Worm (Caenorhabditis elegans) whole organism, L4 larva: ENCODE measurements around the gene mnp-1.
A peak's percentile ranks its signal among the peaks of the same experiment; 100 is the strongest.

ENCODE experiments used
- D1046.2 ChIP-seq: fragments of 200-800 bp; sonication (Bioruptor generic); IDR thresholded peaks from 2 replicates; pipeline ENCODE4 v1.3.6; 2022; ENCODE audit warnings: missing genetic modification characterization, missing compliant biosample characterization
- F44E2.7 ChIP-seq: fragments of 200-800 bp; sonication (Bioruptor generic); IDR thresholded peaks from 2 replicates; pipeline ENCODE4 v2.1.2; 2022; ENCODE audit warnings: missing genetic modification characterization, missing compliant biosample characterization
- T20F7.1 ChIP-seq: fragments of 200-800 bp; sonication (Bioruptor generic); optimal IDR thresholded peaks from 2 replicates; lab custom pipeline; 2018; ENCODE audit warnings: mild to moderate bottlenecking, missing genetic modification characterization, missing compliant biosample characterization
- Y105C5A.15 ChIP-seq: fragments of 200-800 bp; sonication (Bioruptor generic); IDR thresholded peaks from 2 replicates; pipeline ENCODE4 v1.3.6; 2022; ENCODE audit warnings: missing genetic modification characterization, missing compliant biosample characterization
- Y48G9A.11 ChIP-seq: fragments of 200-800 bp; sonication (Bioruptor generic); IDR thresholded peaks from 2 replicates; pipeline ENCODE4 v1.3.6; 2022; ENCODE audit warnings: missing genetic modification reagents, missing genetic modification characterization, missing compliant biosample characterization
- Y5F2A.4 ChIP-seq: fragments of 200-800 bp; sonication (Bioruptor generic); optimal IDR thresholded peaks from 2 replicates; lab custom pipeline; 2018; ENCODE audit warnings: mild to moderate bottlenecking, missing genetic modification characterization, missing compliant biosample characterization
- ZK337.2 ChIP-seq: fragments of 200-800 bp; sonication (Bioruptor generic); IDR thresholded peaks from 2 replicates; pipeline ENCODE4 v1.3.6; 2022; ENCODE audit warnings: missing genetic modification reagents, missing genetic modification characterization, missing compliant biosample characterization
- arid-1 ChIP-seq: fragments of 200-800 bp; sonication (Bioruptor generic); conservative IDR thresholded peaks from 2 replicates; pipeline ENCODE4 v1.3.6; 2022; ENCODE audit warnings: missing genetic modification reagents, missing genetic modification characterization, missing compliant biosample characterization
- ceh-28 ChIP-seq: fragments of 150-350 bp; optimal IDR thresholded peaks from 2 replicates; lab custom pipeline; 2014; ENCODE audit warnings: missing biosample characterization, missing genetic modification reagents, missing genetic modification characterization
- ceh-32 ChIP-seq: sonication (generic microtip); optimal IDR thresholded peaks from 2 replicates; lab custom pipeline; 2016; ENCODE audit warnings: mild to moderate bottlenecking, missing genetic modification characterization, missing compliant biosample characterization; ENCODE audit not compliant: poor library complexity
- daf-16 ChIP-seq, 3 experiments: sonication (generic microtip); optimal IDR thresholded peaks; 2 replicates each; lab custom pipeline; 2016 to 2017; ENCODE audit warnings: missing genetic modification characterization in 3 of 3, missing genetic modification reagents in 3 of 3, mild to moderate bottlenecking in 2 of 3, missing compliant biosample characterization in 2 of 3, missing biosample characterization in 1 of 3, moderate library complexity in 1 of 3
- daf-19 ChIP-seq: fragments of 200-800 bp; sonication (Bioruptor generic); conservative IDR thresholded peaks from 2 replicates; pipeline ENCODE4 v1.3.6; 2022; ENCODE audit warnings: missing genetic modification characterization, missing compliant biosample characterization
- dmd-8 ChIP-seq: fragments of 200-800 bp; sonication (Bioruptor generic); IDR thresholded peaks from 2 replicates; pipeline ENCODE4 v1.3.6; 2022; ENCODE audit warnings: missing genetic modification characterization, missing compliant biosample characterization
- dmd-9 ChIP-seq: fragments of 200-800 bp; sonication (Bioruptor generic); IDR thresholded peaks from 2 replicates; pipeline ENCODE4 v1.3.6; 2022; ENCODE audit warnings: missing genetic modification reagents, missing genetic modification characterization, missing compliant biosample characterization
- dve-1 ChIP-seq: sonication (generic microtip); optimal IDR thresholded peaks from 2 replicates; lab custom pipeline; 2017; ENCODE audit warnings: antibody characterized with exemption, mild to moderate bottlenecking, missing genetic modification characterization, missing compliant biosample characterization; ENCODE audit not compliant: insufficient read depth
- fkh-10 ChIP-seq: fragments of 150-350 bp; optimal IDR thresholded peaks from 2 replicates; lab custom pipeline; 2014; ENCODE audit warnings: missing biosample characterization, missing genetic modification reagents, missing genetic modification characterization
- hif-1 ChIP-seq, 2 experiments: sonication (generic microtip); optimal IDR thresholded peaks; 2 replicates each; lab custom pipeline; 2016 to 2017; ENCODE audit warnings: missing compliant biosample characterization in 2 of 2, missing genetic modification characterization in 2 of 2, missing genetic modification reagents in 2 of 2, missing genotype in 2 of 2, mild to moderate bottlenecking in 1 of 2
- hlh-30 ChIP-seq: sonication (generic microtip); optimal IDR thresholded peaks from 2 replicates; lab custom pipeline; 2017; ENCODE audit warnings: antibody characterized with exemption, mild to moderate bottlenecking, missing genetic modification characterization, missing compliant biosample characterization; ENCODE audit not compliant: insufficient read depth
- hmg-1.1 ChIP-seq: fragments of 200-800 bp; sonication (Bioruptor generic); IDR thresholded peaks from 2 replicates; pipeline ENCODE4 v1.3.6; 2022; ENCODE audit warnings: missing genetic modification reagents, missing genetic modification characterization, missing compliant biosample characterization
- lin-29 ChIP-seq: fragments of 200-800 bp; sonication (Bioruptor generic); IDR thresholded peaks from 2 replicates; pipeline ENCODE4 v1.3.6; 2022; ENCODE audit warnings: missing genetic modification reagents, missing genetic modification characterization, missing compliant biosample characterization
- lsy-2 ChIP-seq, 2 experiments: fragments of 150-350 bp in 1 of 2; sonication (generic microtip) in 1 of 2; optimal IDR thresholded peaks; 2 replicates each; lab custom pipeline; 2014 to 2017; ENCODE audit warnings: missing biosample characterization in 2 of 2, missing genetic modification characterization in 2 of 2
- madf-9 ChIP-seq: fragments of 200-800 bp; sonication (Bioruptor generic); conservative IDR thresholded peaks from 2 replicates; pipeline ENCODE4 v1.3.6; 2022; ENCODE audit warnings: missing genetic modification reagents, missing genetic modification characterization, missing compliant biosample characterization
- mdt-29 ChIP-seq: fragments of 200-800 bp; sonication (Bioruptor generic); IDR thresholded peaks from 2 replicates; pipeline ENCODE4 v1.3.6; 2022; ENCODE audit warnings: missing genetic modification reagents, missing genetic modification characterization, missing compliant biosample characterization
- mes-2 ChIP-seq: sonication (generic microtip); optimal IDR thresholded peaks from 2 replicates; lab custom pipeline; 2016; ENCODE audit warnings: missing genotype, mild to moderate bottlenecking, missing genetic modification characterization, missing compliant biosample characterization; ENCODE audit not compliant: poor library complexity, severe bottlenecking
- mxl-2 ChIP-seq: fragments of 200-800 bp; sonication (Bioruptor generic); conservative IDR thresholded peaks from 2 replicates; pipeline ENCODE4 v1.3.6; 2022; ENCODE audit warnings: missing genetic modification reagents, missing genetic modification characterization, missing compliant biosample characterization
- mxl-3 ChIP-seq: fragments of 200-800 bp; sonication (Bioruptor generic); optimal IDR thresholded peaks from 2 replicates; lab custom pipeline; 2018; ENCODE audit warnings: mild to moderate bottlenecking, missing genetic modification characterization, missing compliant biosample characterization
- nhr-111 ChIP-seq: fragments of 200-800 bp; sonication (Bioruptor generic); optimal IDR thresholded peaks from 2 replicates; lab custom pipeline; 2018; ENCODE audit warnings: mild to moderate bottlenecking, missing genetic modification characterization, missing compliant biosample characterization
- nhr-28 ChIP-seq: fragments of 150-350 bp; optimal IDR thresholded peaks from 2 replicates; lab custom pipeline; 2014; ENCODE audit warnings: missing biosample characterization, missing genetic modification characterization
- nhr-48 ChIP-seq: sonication (generic microtip); optimal IDR thresholded peaks from 2 replicates; lab custom pipeline; 2016; ENCODE audit warnings: mild to moderate bottlenecking, missing genetic modification characterization, missing compliant biosample characterization
- nhr-6 ChIP-seq: fragments of 150-350 bp; optimal IDR thresholded peaks from 2 replicates; lab custom pipeline; 2014; ENCODE audit warnings: missing biosample characterization, missing genetic modification characterization
- saeg-2 ChIP-seq: fragments of 200-800 bp; sonication (Bioruptor generic); IDR thresholded peaks from 2 replicates; pipeline ENCODE4 v1.3.6; 2022; ENCODE audit warnings: missing genetic modification reagents, missing genetic modification characterization, missing compliant biosample characterization
- spr-1 ChIP-seq: sonication (generic microtip); optimal IDR thresholded peaks from 2 replicates; lab custom pipeline; 2016; ENCODE audit warnings: mild to moderate bottlenecking, missing genetic modification characterization, missing compliant biosample characterization
- spr-3 ChIP-seq: fragments of 200-800 bp; sonication (Bioruptor generic); optimal IDR thresholded peaks from 2 replicates; lab custom pipeline; 2018; ENCODE audit warnings: mild to moderate bottlenecking, missing genetic modification characterization, missing compliant biosample characterization
- tra-1 ChIP-seq: fragments of 200-800 bp; sonication (Bioruptor generic); IDR thresholded peaks from 2 replicates; pipeline ENCODE4 v1.3.6; 2022; ENCODE audit warnings: missing genetic modification reagents, missing genetic modification characterization, missing compliant biosample characterization
- zfp-3 ChIP-seq: fragments of 200-800 bp; sonication (Bioruptor generic); conservative IDR thresholded peaks from 2 replicates; pipeline ENCODE4 v1.3.6; 2022; ENCODE audit warnings: missing genetic modification reagents, missing genetic modification characterization, missing compliant biosample characterization
- zip-2 ChIP-seq: fragments of 150-350 bp; optimal IDR thresholded peaks from 2 replicates; lab custom pipeline; 2014; ENCODE audit warnings: missing biosample characterization, missing genetic modification characterization
- ztf-7 ChIP-seq: fragments of 150-350 bp; optimal IDR thresholded peaks from 2 replicates; lab custom pipeline; 2014; ENCODE audit warnings: missing biosample characterization, missing genetic modification characterization

Gene mnp-1

ce11 chrIII:4369381-4369809 is 13.0 kb downstream of the mnp-1 start (continued):
- TF ChIP-seq dmd-8 (GFP tag; lab: Robert Waterston, UW) (peak; percentile 78; the same call in 1 of the 2 replicates), madf-9 (peak; percentile 78), nhr-6 (tag; lab: Kevin White, UChicago) (peak; percentile 30), T20F7.1 (peak; percentile 57), hif-1 (tag; optimal IDR thresholded peaks at IDR 0.05; lab: Kevin White, UChicago) (peak in 1 of 2 experiments; percentile 24), dmd-9 (GFP tag; lab: Robert Waterston, UW) (peak; percentile 39; the same call in 1 of the 2 replicates)

ce11 chrIII:4370585-4370984 is 14.2 kb downstream of the mnp-1 start, which contains the start of gene ckb-3:
TSS of gene ckb-3 (plus strand) at chrIII:4370885.
- TF ChIP-seq T20F7.1 (no peak), arid-1 (GFP tag; lab: Robert Waterston, UW) (no peak), spr-3 (no peak), Y48G9A.11 (no peak), dmd-8 (GFP tag; lab: Robert Waterston, UW) (no peak), ztf-7 (no peak), spr-1 (tag; lab: Kevin White, UChicago) (no peak), hlh-30 (tag; lab: Kevin White, UChicago) (no peak), tra-1 (GFP tag; lab: Robert Waterston, UW) (no peak)

ce11 chrIII:4372894-4373293 is 16.5 kb downstream of the mnp-1 start:
- TF ChIP-seq zfp-3 (no peak), daf-16 (GFP tag; optimal IDR thresholded peaks at IDR 0.05; lab: Kevin White, UChicago) (no peak), daf-16 (tag; optimal IDR thresholded peaks at IDR 0.05; lab: Kevin White, UChicago) (peak; percentile 97), fkh-10 (GFP tag; lab: Kevin White, UChicago) (no peak)

ce11 chrIII:4374854-4375253 is 18.5 kb downstream of the mnp-1 start, which contains the start of gene pals-26:
TSS of gene pals-26 (plus strand) at chrIII:4375154.
- TF ChIP-seq spr-3 (no peak), fkh-10 (GFP tag; lab: Kevin White, UChicago) (no peak), zip-2 (tag; lab: Kevin White, UChicago) (no peak), ceh-28 (tag; lab: Kevin White, UChicago) (no peak), tra-1 (GFP tag; lab: Robert Waterston, UW) (no peak), ceh-32 (tag; lab: Kevin White, UChicago) (no peak)

- TF ChIP-seq D1046.2 (GFP tag; lab: Robert Waterston, UW): peak; percentile 8; the same call in 1 of the 2 replicates
- 0 out of 2 replicates have a peak, but pooled peaks have one; percentile 17 for TF ChIP-seq mdt-29 (GFP tag; lab: Robert Waterston, UW)
- TF ChIP-seq mxl-2 (GFP tag; lab: Robert Waterston, UW): 0 out of 2 replicates have a peak, but pooled peaks have one; percentile 56
- TF ChIP-seq nhr-28 (tag; lab: Kevin White, UChicago): peak; percentile 18
- TF ChIP-seq T20F7.1: peak; percentile 57
- TF ChIP-seq ZK337.2 (GFP tag; lab: Robert Waterston, UW): peak; percentile 70; the same call in 1 of the 2 replicates
- 0 out of 2 replicates have a peak, but pooled peaks have one; percentile 57 for TF ChIP-seq daf-19 (GFP tag; lab: Robert Waterston, UW)
- 0 out of 2 replicates have a peak, but pooled peaks have one; percentile 68 for TF ChIP-seq saeg-2 (GFP tag; lab: Robert Waterston, UW)
- peak; percentile 68; the same call in 1 of the 2 replicates for TF ChIP-seq F44E2.7 (GFP tag; lab: Robert Waterston, UW)
- TF ChIP-seq hmg-1.1: peak; percentile 88
- TF ChIP-seq nhr-48 (tag; lab: Kevin White, UChicago): peak; percentile 77
- peak; percentile 44 for TF ChIP-seq spr-3
- TF ChIP-seq zip-2 (tag; lab: Kevin White, UChicago): peak; percentile 45
- peak; percentile 43 for TF ChIP-seq dve-1 (tag; lab: Kevin White, UChicago)
- 0 out of 2 replicates have a peak, but pooled peaks have one; percentile 12 for TF ChIP-seq Y105C5A.15 (GFP tag; lab: Robert Waterston, UW)
- peak; percentile 19 for TF ChIP-seq Y5F2A.4
- TF ChIP-seq madf-9: peak; percentile 56; the same call in 1 of the 2 replicates
- peak; percentile 69 for TF ChIP-seq nhr-111 (GFP tag; lab: Kevin White, UChicago)
- TF ChIP-seq mxl-3 (GFP tag; lab: Kevin White, UChicago): peak; percentile 48
- TF ChIP-seq daf-16 (GFP tag; optimal IDR thresholded peaks at IDR 0.05; lab: Kevin White, UChicago): peak in 1 of 2 experiments; percentile 48
- peak; percentile 40 for TF ChIP-seq daf-16 (tag; optimal IDR thresholded peaks at IDR 0.05; lab: Kevin White, UChicago)
- TF ChIP-seq lin-29 (GFP tag; lab: Robert Waterston, UW): 0 out of 2 replicates have a peak, but pooled peaks have one; percentile 16
- TF ChIP-seq dmd-8 (GFP tag; lab: Robert Waterston, UW): peak; percentile 75; the same call in 1 of the 2 replicates
- TF ChIP-seq lsy-2 (tag; optimal IDR thresholded peaks at IDR 0.05; lab: Kevin White, UChicago): peak in 1 of 2 experiments; percentile 64
- peak; percentile 62 for TF ChIP-seq mes-2 (tag; lab: Kevin White, UChicago)
Observed at ce11 chrIII:4378600-4379293, 22.4 kb downstream of the mnp-1 start.
